Worm (Caenorhabditis elegans) whole organism, L1 larva: ENCODE data around the gene pigs-1.
A peak's percentile ranks its signal among the peaks of the same experiment; 100 is the strongest.

ENCODE experiments used
- C34B4.2 ChIP-seq: sonication (generic microtip); optimal IDR thresholded peaks from 2 replicates; lab custom pipeline; 2017; ENCODE audit warnings: mild to moderate bottlenecking, missing genetic modification characterization, missing compliant biosample characterization
- Y116A8C.19 ChIP-seq: sonication (generic microtip); optimal IDR thresholded peaks from 2 replicates; lab custom pipeline; 2016; ENCODE audit warnings: missing compliant biosample characterization, missing genetic modification characterization, borderline replicate concordance
- alr-1 ChIP-seq: fragments of 200-800 bp; sonication (Bioruptor generic); optimal IDR thresholded peaks from 2 replicates; lab custom pipeline; 2018; ENCODE audit warnings: borderline replicate concordance, mild to moderate bottlenecking, missing genetic modification characterization, missing compliant biosample characterization
- aly-2 ChIP-seq: fragments of 150-350 bp; optimal IDR thresholded peaks from 2 replicates; lab custom pipeline; 2014; ENCODE audit warnings: missing biosample characterization, missing genetic modification characterization
- blmp-1 ChIP-seq: fragments of 150-350 bp; optimal IDR thresholded peaks from 2 replicates; lab custom pipeline; 2014; ENCODE audit warnings: missing biosample characterization, missing genetic modification characterization
- ceh-63 ChIP-seq: fragments of 200-800 bp; sonication (Bioruptor generic); optimal IDR thresholded peaks from 2 replicates; lab custom pipeline; 2018; ENCODE audit warnings: mild to moderate bottlenecking, missing genetic modification characterization, missing compliant biosample characterization
- ceh-82 ChIP-seq, 3 experiments: fragments of 150-350 bp in 1 of 3; sonication (generic microtip) in 2 of 3; optimal IDR thresholded peaks; 2 replicates each; lab custom pipeline; 2014 to 2017; ENCODE audit warnings: missing biosample characterization in 3 of 3, missing genetic modification characterization in 3 of 3
- ceh-90 ChIP-seq: sonication (generic microtip); optimal IDR thresholded peaks from 2 replicates; lab custom pipeline; 2016; ENCODE audit warnings: missing genetic modification characterization, missing compliant biosample characterization
- dpl-1 ChIP-seq, 3 experiments: fragments of 150-350 bp in 2 of 3; sonication (generic microtip) in 1 of 3; optimal IDR thresholded peaks; 2 replicates each; lab custom pipeline; 2014 to 2017; ENCODE audit warnings: missing biosample characterization in 3 of 3, missing genetic modification characterization in 3 of 3, missing genetic modification reagents in 3 of 3
- dsc-1 ChIP-seq: sonication (generic microtip); optimal IDR thresholded peaks from 2 replicates; lab custom pipeline; 2016; ENCODE audit warnings: mild to moderate bottlenecking, missing genetic modification characterization, missing compliant biosample characterization
- efl-1 ChIP-seq, 4 experiments: fragments of 150-350 bp; optimal IDR thresholded peaks in 3 of 4; peaks in 1 of 4; 1 replicate in 1 of 4; 2 replicates in 3 of 4; lab custom pipeline; 2014; ENCODE audit warnings: missing biosample characterization in 2 of 4, missing genetic modification characterization in 2 of 4, missing genetic modification reagents in 2 of 4
- elt-2 ChIP-seq: sonication (generic microtip); optimal IDR thresholded peaks from 2 replicates; lab custom pipeline; 2016; ENCODE audit warnings: missing genetic modification characterization, mild to moderate bottlenecking, inconsistent platforms, missing compliant biosample characterization, missing genetic modification reagents
- ets-5 ChIP-seq: fragments of 200-800 bp; sonication (Bioruptor generic); IDR thresholded peaks from 2 replicates; pipeline ENCODE4 v1.3.6; 2022; ENCODE audit warnings: missing genetic modification characterization, missing compliant biosample characterization
- fkh-10 ChIP-seq: sonication (generic microtip); optimal IDR thresholded peaks from 2 replicates; lab custom pipeline; 2017; ENCODE audit warnings: missing biosample characterization, missing genetic modification reagents, missing genetic modification characterization
- fkh-4 ChIP-seq: sonication (generic microtip); optimal IDR thresholded peaks from 2 replicates; lab custom pipeline; 2016; ENCODE audit warnings: missing compliant biosample characterization, missing genetic modification characterization, borderline replicate concordance
- fkh-8 ChIP-seq: sonication (generic microtip); optimal IDR thresholded peaks from 2 replicates; lab custom pipeline; 2016; ENCODE audit warnings: mild to moderate bottlenecking, missing genetic modification characterization, missing compliant biosample characterization
- isw-1 ChIP-seq: fragments of 200-800 bp; sonication (Bioruptor generic); IDR thresholded peaks from 2 replicates; pipeline ENCODE4 v1.3.6; 2022; ENCODE audit warnings: missing genetic modification characterization, missing compliant biosample characterization
- lin-14 ChIP-seq: fragments of 200-800 bp; sonication (Bioruptor generic); optimal IDR thresholded peaks from 2 replicates; lab custom pipeline; 2018; ENCODE audit warnings: mild to moderate bottlenecking, missing genetic modification characterization, moderate library complexity, missing compliant biosample characterization
- lin-35 ChIP-seq, 2 experiments: fragments of 150-350 bp; optimal IDR thresholded peaks; 2 replicates each; lab custom pipeline; 2014; ENCODE audit warnings: missing biosample characterization in 2 of 2, missing genetic modification characterization in 2 of 2, missing genetic modification reagents in 2 of 2
- lin-39 ChIP-seq: fragments of 150-350 bp; optimal IDR thresholded peaks from 2 replicates; lab custom pipeline; 2014; ENCODE audit warnings: missing biosample characterization, missing genetic modification reagents, missing genetic modification characterization
- lsy-2 ChIP-seq, 2 experiments: fragments of 150-350 bp; optimal IDR thresholded peaks; 2 replicates each; lab custom pipeline; 2014; ENCODE audit warnings: missing biosample characterization in 2 of 2, missing genetic modification characterization in 2 of 2
- mdl-1 ChIP-seq, 2 experiments: fragments of 150-350 bp; optimal IDR thresholded peaks; 2 replicates each; lab custom pipeline; 2014 to 2017; ENCODE audit warnings: missing biosample characterization in 2 of 2, missing genetic modification characterization in 2 of 2, inconsistent platforms in 1 of 2
- mep-1 ChIP-seq: fragments of 150-350 bp; optimal IDR thresholded peaks from 2 replicates; lab custom pipeline; 2014; ENCODE audit warnings: missing biosample characterization, missing genetic modification characterization
- nhr-19 ChIP-seq: fragments of 200-800 bp; sonication (Bioruptor generic); conservative IDR thresholded peaks from 2 replicates; pipeline ENCODE4 v1.3.6; 2022; ENCODE audit warnings: missing genetic modification characterization, missing compliant biosample characterization
- nhr-20 ChIP-seq: sonication (generic microtip); optimal IDR thresholded peaks from 2 replicates; lab custom pipeline; 2016; ENCODE audit warnings: mild to moderate bottlenecking, missing genetic modification characterization, missing compliant biosample characterization
- nhr-71 ChIP-seq: sonication (generic microtip); optimal IDR thresholded peaks from 2 replicates; lab custom pipeline; 2016; ENCODE audit warnings: mild to moderate bottlenecking, missing genetic modification characterization, moderate library complexity, missing compliant biosample characterization
- nhr-84 ChIP-seq: sonication (generic microtip); optimal IDR thresholded peaks from 2 replicates; lab custom pipeline; 2017; ENCODE audit warnings: missing biosample characterization, missing genetic modification characterization
- nhr-85 ChIP-seq: sonication (generic microtip); peaks from one replicate; lab custom pipeline; 2016; ENCODE audit warnings: missing genetic modification characterization, inconsistent platforms, missing compliant biosample characterization
- nhr-90 ChIP-seq: sonication (generic microtip); optimal IDR thresholded peaks from 2 replicates; lab custom pipeline; 2016; ENCODE audit warnings: mild to moderate bottlenecking, missing genetic modification characterization, missing compliant biosample characterization; ENCODE audit not compliant: poor library complexity
- pax-3 ChIP-seq: fragments of 200-800 bp; sonication (Bioruptor generic); optimal IDR thresholded peaks from 2 replicates; lab custom pipeline; 2018; ENCODE audit warnings: mild to moderate bottlenecking, missing genetic modification characterization, moderate library complexity, missing compliant biosample characterization
- rnt-1 ChIP-seq: sonication (generic microtip); optimal IDR thresholded peaks from 2 replicates; lab custom pipeline; 2016; ENCODE audit warnings: mild to moderate bottlenecking, missing genetic modification characterization, moderate library complexity, missing compliant biosample characterization
- skn-1 ChIP-seq: fragments of 150-350 bp; optimal IDR thresholded peaks from 2 replicates; lab custom pipeline; 2014; ENCODE audit warnings: missing biosample characterization, missing genetic modification characterization
- snu-23 ChIP-seq: sonication (generic microtip); optimal IDR thresholded peaks from 2 replicates; lab custom pipeline; 2016; ENCODE audit warnings: missing genetic modification characterization, missing compliant biosample characterization
- sox-4 ChIP-seq: sonication (generic microtip); optimal IDR thresholded peaks from 2 replicates; lab custom pipeline; 2016; ENCODE audit warnings: missing genetic modification characterization, missing compliant biosample characterization
- sptf-1 ChIP-seq: fragments of 150-350 bp; optimal IDR thresholded peaks from 2 replicates; lab custom pipeline; 2014; ENCODE audit warnings: missing biosample characterization, missing genetic modification characterization
- swsn-7 ChIP-seq: sonication (generic microtip); optimal IDR thresholded peaks from 2 replicates; lab custom pipeline; 2016; ENCODE audit warnings: missing genetic modification characterization, missing compliant biosample characterization
- tbx-2 ChIP-seq: sonication (generic microtip); optimal IDR thresholded peaks from 2 replicates; lab custom pipeline; 2016; ENCODE audit warnings: missing genetic modification characterization, missing compliant biosample characterization
- unc-62 ChIP-seq: fragments of 150-350 bp; optimal IDR thresholded peaks from 2 replicates; lab custom pipeline; 2014; ENCODE audit warnings: missing biosample characterization, missing genetic modification reagents, missing genetic modification characterization
- unc-86 ChIP-seq: sonication (generic microtip); optimal IDR thresholded peaks from 2 replicates; lab custom pipeline; 2016; ENCODE audit warnings: missing genetic modification characterization, missing compliant biosample characterization
- vab-15 ChIP-seq: sonication (generic microtip); optimal IDR thresholded peaks from 2 replicates; lab custom pipeline; 2017; ENCODE audit warnings: missing genotype, mild to moderate bottlenecking, missing genetic modification characterization, missing compliant biosample characterization
- xbp-1 ChIP-seq: sonication (generic microtip); optimal IDR thresholded peaks from 2 replicates; lab custom pipeline; 2016; ENCODE audit warnings: missing genetic modification characterization, missing compliant biosample characterization
- zag-1 ChIP-seq: fragments of 150-350 bp; optimal IDR thresholded peaks from 2 replicates; lab custom pipeline; 2014; ENCODE audit warnings: missing biosample characterization, missing genetic modification characterization
- ztf-11 ChIP-seq, 2 experiments: sonication (generic microtip); optimal IDR thresholded peaks; 2 replicates each; lab custom pipeline; 2016 to 2017; ENCODE audit warnings: missing genetic modification characterization in 2 of 2, missing biosample characterization in 1 of 2, missing compliant biosample characterization in 1 of 2
- ztf-4 ChIP-seq: fragments of 150-350 bp; optimal IDR thresholded peaks from 2 replicates; lab custom pipeline; 2014; ENCODE audit warnings: missing biosample characterization, missing genetic modification characterization

pigs-1 gene

ce11 chrIV:10188505-10188904 is 39.7 kb upstream of the pigs-1 start:
- TF ChIP-seq aly-2 (tag; lab: Kevin White, UChicago) (no peak), fkh-10 (GFP tag; lab: Kevin White, UChicago) (peak; percentile 63)

ce11 chrIV:10180133-10180749 is 31.4 kb upstream of the pigs-1 start, which contains the start of gene gta-1:
Gene gta-1, plus strand, starts transcription at chrIV:10180660.
- no peak for TF ChIP-seq ztf-4 (tag; lab: Kevin White, UChicago)
- TF ChIP-seq blmp-1 (tag; lab: Kevin White, UChicago): peak; percentile 93
- TF ChIP-seq fkh-8 (tag; lab: Kevin White, UChicago): no peak
- peak; percentile 49 for TF ChIP-seq dsc-1 (tag; lab: Kevin White, UChicago)
- no peak for TF ChIP-seq C34B4.2 (tag; lab: Kevin White, UChicago)
- TF ChIP-seq tbx-2 (tag; lab: Kevin White, UChicago): peak; percentile 5
- no peak for TF ChIP-seq pax-3 (tag; lab: Kevin White, UChicago)
- no peak for TF ChIP-seq unc-86 (tag; lab: Kevin White, UChicago)
- peak; percentile 50 for TF ChIP-seq nhr-19 (GFP tag; lab: Robert Waterston, UW)
- peak; percentile 74 for TF ChIP-seq lin-14
- TF ChIP-seq mep-1 (tag; lab: Kevin White, UChicago): peak; percentile 11
- peak in 1 of 2 experiments; percentile 52 for TF ChIP-seq mdl-1 (tag; optimal IDR thresholded peaks at IDR 0.05; lab: Kevin White, UChicago)
- TF ChIP-seq nhr-20 (tag; lab: Kevin White, UChicago): peak; percentile 57
- TF ChIP-seq nhr-71 (tag; lab: Kevin White, UChicago): peak; percentile 73
- peak; percentile 36 for TF ChIP-seq lin-39 (tag; lab: Kevin White, UChicago)
- no peak for TF ChIP-seq ceh-63
- TF ChIP-seq fkh-4 (tag; lab: Kevin White, UChicago): no peak
- no peak for TF ChIP-seq nhr-84
- peak in 1 of 2 experiments; percentile 18 for TF ChIP-seq efl-1 (optimal IDR thresholded peaks at IDR 0.05; lab: Kevin White, UChicago)
- peak; percentile 28 to 89 for TF ChIP-seq efl-1 (GFP tag; optimal IDR thresholded peaks at IDR 0.05 in 1 of 2; lab: Kevin White, UChicago)
- no peak for TF ChIP-seq zag-1 (tag; lab: Kevin White, UChicago)
- no peak for TF ChIP-seq sox-4 (tag; lab: Kevin White, UChicago)
- peak; percentile 15 to 32 for TF ChIP-seq lin-35 (GFP tag; optimal IDR thresholded peaks at IDR 0.05; lab: Kevin White, UChicago)
- TF ChIP-seq rnt-1 (tag; lab: Kevin White, UChicago): peak; percentile 66
- peak; percentile 7 for TF ChIP-seq xbp-1 (tag; lab: Kevin White, UChicago)
- peak in 2 of 3 experiments; percentile 18 to 19 for TF ChIP-seq dpl-1 (GFP tag; optimal IDR thresholded peaks at IDR 0.05; lab: Kevin White, UChicago)
- peak; percentile 19 for TF ChIP-seq swsn-7 (tag; lab: Kevin White, UChicago)
- peak; percentile 65 for TF ChIP-seq snu-23 (GFP tag; lab: Kevin White, UChicago)
- TF ChIP-seq lsy-2 (tag; optimal IDR thresholded peaks at IDR 0.05; lab: Kevin White, UChicago): peak; percentile 1 to 47

- TF ChIP-seq lsy-2 (tag; optimal IDR thresholded peaks at IDR 0.05; lab: Kevin White, UChicago): peak in 1 of 2 experiments; percentile 25
- no peak for TF ChIP-seq ets-5
- TF ChIP-seq aly-2 (tag; lab: Kevin White, UChicago): peak; percentile 27
Observed at ce11 chrIV:10177779-10178178, 28.9 kb upstream of the pigs-1 start, which contains the start of gene mspn-1. Gene mspn-1, plus strand, starts transcription at chrIV:10177968.

- peak; percentile 74 for TF ChIP-seq nhr-71 (tag; lab: Kevin White, UChicago)
- TF ChIP-seq isw-1: peak; percentile 7; the same call in 1 of the 2 replicates
- TF ChIP-seq ceh-82 (tag; optimal IDR thresholded peaks at IDR 0.05; lab: Kevin White, UChicago): peak in 2 of 3 experiments; percentile 32 to 75
- TF ChIP-seq nhr-85 (tag; lab: Kevin White, UChicago): peak; percentile 76
- no peak for TF ChIP-seq pax-3 (tag; lab: Kevin White, UChicago)
- TF ChIP-seq lin-14: peak; percentile 71
- peak; percentile 48 to 71 (median 52) for TF ChIP-seq dpl-1 (GFP tag; optimal IDR thresholded peaks at IDR 0.05; lab: Kevin White, UChicago)
- TF ChIP-seq lin-39 (tag; lab: Kevin White, UChicago): no peak
- peak; percentile 19 for TF ChIP-seq elt-2 (tag; lab: Kevin White, UChicago)
- no peak for TF ChIP-seq unc-62 (GFP tag; lab: Kevin White, UChicago)
- TF ChIP-seq skn-1 (tag; lab: Kevin White, UChicago): peak; percentile 26
- TF ChIP-seq nhr-20 (tag; lab: Kevin White, UChicago): peak; percentile 65
- TF ChIP-seq nhr-90 (tag; lab: Kevin White, UChicago): peak; percentile 31
- no peak for TF ChIP-seq ceh-90 (tag; lab: Kevin White, UChicago)
- TF ChIP-seq C34B4.2 (tag; lab: Kevin White, UChicago): no peak
- TF ChIP-seq vab-15 (tag; lab: Kevin White, UChicago): no peak
- TF ChIP-seq alr-1 (tag; lab: Kevin White, UChicago): no peak
- TF ChIP-seq Y116A8C.19 (tag; lab: Kevin White, UChicago): no peak
- TF ChIP-seq ztf-11 (tag; optimal IDR thresholded peaks at IDR 0.05; lab: Kevin White, UChicago): no peak
- TF ChIP-seq sptf-1 (tag; lab: Kevin White, UChicago): no peak
Observed at ce11 chrIV:10176252-10176730, 27.5 kb upstream of the pigs-1 start, which contains the start of gene rack-1. Gene rack-1, plus strand, starts transcription at chrIV:10176680.
